Fruit fly (Drosophila melanogaster): Measurements from ENCODE around the gene CG14322.

Gene CG14322

dm6 chr3R:17700488-17701130 lies 53.1 kb downstream of the CG14322 start (continued):
- TF ChIP-seq B-H1 (GFP tag; IDR thresholded peaks at IDR 0.05) (peak; percentile 97), CG10209 (GFP tag; optimal IDR thresholded peaks at IDR 0.05) (peak; percentile 99), CG16863 (GFP tag; optimal IDR thresholded peaks at IDR 0.05) (peak; percentile 81), onecut (GFP tag; IDR thresholded peaks at IDR 0.05) (peak; percentile 89), H2.0 (GFP tag; IDR thresholded peaks at IDR 0.05) (peak; percentile 97), Rfx (GFP tag; IDR thresholded peaks at IDR 0.05) (peak; percentile 98), fd96Cb (tag; optimal IDR thresholded peaks at IDR 0.05) (peak; percentile 98), usp (GFP tag; optimal IDR thresholded peaks at IDR 0.05) (no peak), CG14050 (GFP tag; IDR thresholded peaks at IDR 0.05) (peak; percentile 97), CG30431 (GFP tag; optimal IDR thresholded peaks at IDR 0.05) (peak; percentile 93), CG9876 (GFP tag; optimal IDR thresholded peaks at IDR 0.05) (peak; percentile 16), peb (GFP tag; IDR thresholded peaks at IDR 0.05) (peak; percentile 96), sens-2 (GFP tag; IDR thresholded peaks at IDR 0.05) (peak; percentile 91), CG1024 (GFP tag; IDR thresholded peaks at IDR 0.05) (peak; percentile 85), Vsx1 (GFP tag; optimal IDR thresholded peaks at IDR 0.05) (peak; percentile 98), CG4282 (GFP tag; optimal IDR thresholded peaks at IDR 0.05) (no peak), D19A (tag; optimal IDR thresholded peaks at IDR 0.05) (peak; percentile 97), MBD-R2 (GFP tag; IDR thresholded peaks at IDR 0.05) (peak; percentile 95), TFAM (GFP tag; optimal IDR thresholded peaks at IDR 0.05) (peak; percentile 57), bowl (GFP tag; IDR thresholded peaks at IDR 0.05) (peak; percentile 97), CG12236 (GFP tag; optimal IDR thresholded peaks at IDR 0.05) (no peak), CG10959 (GFP tag; IDR thresholded peaks at IDR 0.05) (peak; percentile 88), bab2 (GFP tag; optimal IDR thresholded peaks at IDR 0.05) (peak; percentile 80), Atf-2 (GFP tag; optimal IDR thresholded peaks at IDR 0.05) (peak; percentile 52), gsb-n (tag; optimal IDR thresholded peaks at IDR 0.05) (peak; percentile 99), tna (GFP tag; IDR thresholded peaks at IDR 0.05; ENCODE audit: partially characterized antibody) (peak; percentile 28; the same call in 1 of the 2 replicates), E2f2 (GFP tag; IDR thresholded peaks at IDR 0.05) (peak; percentile 88), CG12299 (tag; optimal IDR thresholded peaks at IDR 0.05) (peak; percentile 99), H15 (GFP tag; IDR thresholded peaks at IDR 0.05) (peak; percentile 98), Med (GFP tag) (peak; percentile 93), Hr51 (GFP tag; optimal IDR thresholded peaks at IDR 0.05) (peak; percentile 90 to 99), luna (GFP tag; optimal IDR thresholded peaks at IDR 0.05) (peak; percentile 46), ERR (GFP tag; optimal IDR thresholded peaks at IDR 0.05) (no peak), Six4 (GFP tag; optimal IDR thresholded peaks at IDR 0.05) (peak; percentile 96), HmgD (GFP tag; optimal IDR thresholded peaks at IDR 0.05) (no peak), CG10462 (GFP tag; optimal IDR thresholded peaks at IDR 0.05) (peak; percentile 92), sug (tag; optimal IDR thresholded peaks at IDR 0.05) (peak; percentile 99), kah (GFP tag; optimal IDR thresholded peaks at IDR 0.05) (peak; percentile 96), twi (tag; optimal IDR thresholded peaks at IDR 0.05) (peak; percentile 96), CG17361 (GFP tag; IDR thresholded peaks at IDR 0.05) (peak; percentile 100), dpn (GFP tag; optimal IDR thresholded peaks at IDR 0.05) (peak; percentile 84 to 97), gt (GFP tag; IDR thresholded peaks at IDR 0.05) (peak; percentile 89), jumu (GFP tag; optimal IDR thresholded peaks at IDR 0.05) (peak; percentile 72), CG2202 (tag; optimal IDR thresholded peaks at IDR 0.05) (peak; percentile 97), fd102C (GFP tag; optimal IDR thresholded peaks at IDR 0.05) (no peak), ftz-f1 (GFP tag; optimal IDR thresholded peaks at IDR 0.05) (peak; percentile 29), sens (GFP tag) (peak; percentile 97), CG11723 (GFP tag; optimal IDR thresholded peaks at IDR 0.05) (peak; percentile 96), CG15269 (tag; optimal IDR thresholded peaks at IDR 0.05) (peak; percentile 99), dan (GFP tag; IDR thresholded peaks at IDR 0.05) (peak; percentile 53; the same call in 1 of the 2 replicates), CG6854 (GFP tag; optimal IDR thresholded peaks at IDR 0.05) (peak; percentile 98)
